Fruit fly (Drosophila melanogaster) S2 (cell line): ENCODE results near the gene Eig71Ei.

Experiments
- CG8478 ChIP-seq: fragments of >200 bp; optimal IDR thresholded peaks from 2 replicates; lab custom pipeline; 2018
- CTCF ChIP-seq, 2 experiments: fragments of >200 bp; optimal IDR thresholded peaks; 2 replicates each; lab custom pipeline; 2018

- TF ChIP-seq CG8478 (lab: Kevin White, UChicago), result no peak
- TF ChIP-seq CTCF (optimal IDR thresholded peaks at IDR 0.05; lab: Kevin White, UChicago), result no peak
Measured at dm6 chr3L:15703330-15704119, 44.0 kb downstream of the Eig71Ei start.
